Fruit fly (Drosophila melanogaster): ENCODE measurements around the gene CG44090.

DNA sequence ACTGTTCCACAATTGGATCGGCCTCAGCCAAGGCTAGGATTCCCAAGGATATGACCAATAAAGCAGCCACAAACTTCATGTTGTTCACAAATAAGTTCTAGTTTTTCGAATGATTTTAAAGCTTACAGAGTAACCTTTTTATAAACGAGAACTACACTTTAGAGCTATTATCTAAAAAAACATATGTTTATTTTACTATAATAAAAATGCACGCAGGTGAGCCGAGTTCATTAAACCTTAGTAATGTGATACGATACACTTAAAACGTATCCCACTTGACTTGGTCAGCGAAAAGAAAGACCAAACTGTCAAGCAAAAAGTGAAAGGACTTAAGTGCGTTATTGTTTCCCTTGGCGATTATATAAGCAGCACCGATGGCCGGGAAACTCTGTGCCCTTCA is at the start of gene CG44090:
- TF ChIP-seq CG8478 (optimal IDR thresholded peaks at IDR 0.05): no peak
- TF ChIP-seq CTCF (optimal IDR thresholded peaks at IDR 0.05): no peak
